Fruit fly (Drosophila melanogaster) whole organism, pupa: Measurements from ENCODE around the gene Prosbeta7.

Source experiments
- CG12605 ChIP-seq: fragments of 200-800 bp; sonication (Bioruptor generic); IDR thresholded peaks from 2 replicates; pipeline ENCODE4 v1.3.6; 2022; ENCODE audit warnings: missing biosample characterization, missing genetic modification characterization
- CG13204 ChIP-seq: fragments of 200-800 bp; sonication (Bioruptor generic); optimal IDR thresholded peaks from 2 replicates; lab custom pipeline; 2018; ENCODE audit warnings: missing biosample characterization, mild to moderate bottlenecking, missing genetic modification characterization, moderate library complexity
- CG14655 ChIP-seq: fragments of 200-800 bp; sonication (Bioruptor generic); optimal IDR thresholded peaks from 3 replicates; lab custom pipeline; 2017; ENCODE audit warnings: mild to moderate bottlenecking, missing biosample characterization, missing genetic modification reagents, missing genetic modification characterization
- CG15710 ChIP-seq: fragments of 200-800 bp; sonication (Bioruptor generic); optimal IDR thresholded peaks from 2 replicates; lab custom pipeline; 2018; ENCODE audit warnings: missing biosample characterization, mild to moderate bottlenecking, missing genetic modification characterization, moderate library complexity
- CG34367 ChIP-seq: fragments of 200-800 bp; sonication (Bioruptor generic); optimal IDR thresholded peaks from 2 replicates; lab custom pipeline; 2018; ENCODE audit warnings: missing biosample characterization, mild to moderate bottlenecking, missing genetic modification characterization
- CG8159 ChIP-seq: fragments of 200-800 bp; sonication (Bioruptor generic); optimal IDR thresholded peaks from 3 replicates; lab custom pipeline; 2018; ENCODE audit warnings: missing biosample characterization, mild to moderate bottlenecking, missing genetic modification characterization, moderate library complexity
- CG9948 ChIP-seq: fragments of 200-800 bp; sonication (Bioruptor generic); optimal IDR thresholded peaks from 2 replicates; lab custom pipeline; 2018; ENCODE audit warnings: missing biosample characterization, mild to moderate bottlenecking, missing genetic modification characterization, moderate library complexity
- D1 ChIP-seq: fragments of 200-800 bp; sonication (Bioruptor generic); optimal IDR thresholded peaks from 2 replicates; lab custom pipeline; 2018; ENCODE audit warnings: missing biosample characterization, mild to moderate bottlenecking, missing genetic modification characterization, moderate library complexity
- EcR ChIP-seq: fragments of 200-800 bp; sonication (Bioruptor generic); optimal IDR thresholded peaks from 3 replicates; lab custom pipeline; 2019; ENCODE audit warnings: missing biosample characterization, missing genetic modification characterization, mild to moderate bottlenecking, moderate library complexity, missing genetic modification reagents
- Ets98B ChIP-seq: fragments of 200-800 bp; sonication (Bioruptor generic); IDR thresholded peaks from 2 replicates; pipeline ENCODE4 v1.3.6; 2022; ENCODE audit warnings: missing biosample characterization, missing genetic modification characterization
- Snoo ChIP-seq: fragments of 200-800 bp; sonication (Bioruptor generic); optimal IDR thresholded peaks from 3 replicates; lab custom pipeline; 2017; ENCODE audit warnings: missing biosample characterization, mild to moderate bottlenecking, missing genetic modification characterization, inconsistent platforms
- gl ChIP-seq: fragments of 200-800 bp; sonication (Bioruptor generic); optimal IDR thresholded peaks from 2 replicates; lab custom pipeline; 2018; ENCODE audit warnings: missing biosample characterization, mild to moderate bottlenecking, missing genetic modification characterization
- rn ChIP-seq: fragments of 200-800 bp; sonication (Bioruptor generic); IDR thresholded peaks from 2 replicates; pipeline ENCODE4 v1.3.6; 2022; ENCODE audit warnings: missing biosample characterization, missing genetic modification characterization

dm6 chr3R:5315050-5315643 lies 43.0 kb downstream of the Prosbeta7 start:
- peak; percentile 73 for TF ChIP-seq EcR (GFP tag; lab: Kevin White, UChicago)
- TF ChIP-seq CG8159 (tag; lab: Kevin White, UChicago): no peak
- TF ChIP-seq rn: no peak
- TF ChIP-seq gl: no peak
- TF ChIP-seq Ets98B (GFP tag; lab: Robert Waterston, UW): no peak
- TF ChIP-seq CG12605 (GFP tag; lab: Robert Waterston, UW): no peak
- TF ChIP-seq CG13204 (GFP tag; lab: Kevin White, UChicago): no peak
- TF ChIP-seq D1 (tag; lab: Kevin White, UChicago): no peak
- TF ChIP-seq CG14655: no peak
- no peak for TF ChIP-seq CG34367
- TF ChIP-seq Snoo: no peak
- no peak for TF ChIP-seq CG15710 (tag; lab: Kevin White, UChicago)
- no peak for TF ChIP-seq CG9948 (tag; lab: Kevin White, UChicago)
